Worm (Caenorhabditis elegans) whole organism, L2 larva: ENCODE measurements around the gene clec-228.

Source experiments
- R02D3.7 ChIP-seq: fragments of 150-350 bp; optimal IDR thresholded peaks from 2 replicates; lab custom pipeline; 2014; ENCODE audit warnings: missing biosample characterization, missing genetic modification characterization
- Y55F3AM.14 ChIP-seq: fragments of 200-800 bp; sonication (Bioruptor generic); optimal IDR thresholded peaks from 2 replicates; lab custom pipeline; 2018; ENCODE audit warnings: mild to moderate bottlenecking, missing genetic modification characterization, missing compliant biosample characterization
- alr-1 ChIP-seq: fragments of 150-350 bp; optimal IDR thresholded peaks from 2 replicates; lab custom pipeline; 2014; ENCODE audit warnings: missing biosample characterization, missing genetic modification characterization
- aly-2 ChIP-seq: fragments of 150-350 bp; optimal IDR thresholded peaks from 2 replicates; lab custom pipeline; 2014; ENCODE audit warnings: missing biosample characterization, missing genetic modification characterization
- ceh-16 ChIP-seq: fragments of 150-350 bp; optimal IDR thresholded peaks from 2 replicates; lab custom pipeline; 2014; ENCODE audit warnings: missing biosample characterization, missing genetic modification characterization
- ceh-82 ChIP-seq: fragments of 150-350 bp; optimal IDR thresholded peaks from 2 replicates; lab custom pipeline; 2014; ENCODE audit warnings: missing biosample characterization, missing genetic modification characterization
- dmd-4 ChIP-seq: sonication (generic microtip); optimal IDR thresholded peaks from 2 replicates; lab custom pipeline; 2017; ENCODE audit warnings: missing biosample characterization, missing genetic modification characterization
- elt-3 ChIP-seq: sonication (generic microtip); optimal IDR thresholded peaks from 2 replicates; lab custom pipeline; 2017; ENCODE audit warnings: missing biosample characterization, missing genetic modification characterization
- gmeb-1 ChIP-seq: fragments of 150-350 bp; optimal IDR thresholded peaks from 2 replicates; lab custom pipeline; 2014; ENCODE audit warnings: missing biosample characterization, missing genetic modification characterization
- lin-11 ChIP-seq: fragments of 150-350 bp; sonication (generic microtip); optimal IDR thresholded peaks from 2 replicates; lab custom pipeline; 2014; ENCODE audit warnings: missing biosample characterization, missing genetic modification characterization, inconsistent platforms, mixed read lengths
- lin-13 ChIP-seq: fragments of 150-350 bp; optimal IDR thresholded peaks from 2 replicates; lab custom pipeline; 2014; ENCODE audit warnings: missing biosample characterization, missing genetic modification reagents, missing genetic modification characterization
- lin-39 ChIP-seq: fragments of 150-350 bp; optimal IDR thresholded peaks from 2 replicates; lab custom pipeline; 2014; ENCODE audit warnings: missing biosample characterization, missing genetic modification reagents, missing genetic modification characterization
- lsy-2 ChIP-seq, 2 experiments: fragments of 150-350 bp in 1 of 2; sonication (generic microtip) in 1 of 2; optimal IDR thresholded peaks; 2 replicates each; lab custom pipeline; 2014 to 2017; ENCODE audit warnings: missing biosample characterization in 2 of 2, missing genetic modification characterization in 2 of 2
- mab-5 ChIP-seq: fragments of 150-350 bp; optimal IDR thresholded peaks from 2 replicates; lab custom pipeline; 2014; ENCODE audit warnings: missing biosample characterization, missing genetic modification characterization
- mbf-1 ChIP-seq: sonication (generic microtip); optimal IDR thresholded peaks from 2 replicates; lab custom pipeline; 2017; ENCODE audit warnings: missing biosample characterization, missing genetic modification characterization
- mdl-1 ChIP-seq, 2 experiments: fragments of 150-350 bp in 1 of 2; sonication (generic microtip) in 1 of 2; optimal IDR thresholded peaks; 2 replicates each; lab custom pipeline; 2017; ENCODE audit warnings: missing biosample characterization in 2 of 2, missing genetic modification characterization in 2 of 2
- nhr-11 ChIP-seq: fragments of 150-350 bp; optimal IDR thresholded peaks from 2 replicates; lab custom pipeline; 2014; ENCODE audit warnings: missing biosample characterization, missing genetic modification characterization
- nhr-12 ChIP-seq: fragments of 150-350 bp; optimal IDR thresholded peaks from 2 replicates; lab custom pipeline; 2014; ENCODE audit warnings: missing biosample characterization, missing genetic modification characterization
- nhr-237 ChIP-seq: fragments of 150-350 bp; optimal IDR thresholded peaks from 2 replicates; lab custom pipeline; 2014; ENCODE audit warnings: missing biosample characterization, missing genetic modification characterization
- nhr-25 ChIP-seq: fragments of 150-350 bp; sonication (generic microtip); optimal IDR thresholded peaks from 3 replicates; lab custom pipeline; 2014; ENCODE audit warnings: missing biosample characterization, missing genetic modification characterization
- nhr-77 ChIP-seq: fragments of 150-350 bp; optimal IDR thresholded peaks from 2 replicates; lab custom pipeline; 2014; ENCODE audit warnings: missing biosample characterization, missing genetic modification characterization
- peb-1 ChIP-seq: fragments of 150-350 bp; optimal IDR thresholded peaks from 2 replicates; lab custom pipeline; 2014; ENCODE audit warnings: missing biosample characterization, missing genetic modification characterization
- sem-4 ChIP-seq: fragments of 150-350 bp; optimal IDR thresholded peaks from 2 replicates; lab custom pipeline; 2014; ENCODE audit warnings: missing biosample characterization, missing genetic modification reagents, missing genetic modification characterization
- skn-1 ChIP-seq: sonication (generic microtip); optimal IDR thresholded peaks from 2 replicates; lab custom pipeline; 2017; ENCODE audit warnings: missing biosample characterization, missing genetic modification characterization
- sma-3 ChIP-seq: sonication (generic microtip); optimal IDR thresholded peaks from 2 replicates; lab custom pipeline; 2016; ENCODE audit warnings: missing genetic modification reagents, missing genetic modification characterization, missing compliant biosample characterization
- sma-9 ChIP-seq, 2 experiments: fragments of 150-350 bp in 1 of 2; sonication (generic microtip) in 1 of 2; optimal IDR thresholded peaks; 2 replicates each; lab custom pipeline; 2014 to 2016; ENCODE audit warnings: missing genetic modification characterization in 2 of 2, mild to moderate bottlenecking in 1 of 2, missing biosample characterization in 1 of 2, missing compliant biosample characterization in 1 of 2, missing genetic modification reagents in 1 of 2, moderate library complexity in 1 of 2
- snpc-4 ChIP-seq: fragments of 150-350 bp; optimal IDR thresholded peaks from 2 replicates; lab custom pipeline; 2014; ENCODE audit warnings: missing biosample characterization, missing genetic modification characterization
- unc-39 ChIP-seq: fragments of 150-350 bp; optimal IDR thresholded peaks from 2 replicates; lab custom pipeline; 2014; ENCODE audit warnings: missing biosample characterization, missing genetic modification characterization
- unc-62 ChIP-seq: fragments of 150-350 bp; optimal IDR thresholded peaks from 2 replicates; lab custom pipeline; 2014; ENCODE audit warnings: missing biosample characterization, missing genetic modification reagents, missing genetic modification characterization
- zag-1 ChIP-seq: fragments of 150-350 bp; optimal IDR thresholded peaks from 2 replicates; lab custom pipeline; 2014; ENCODE audit warnings: missing biosample characterization, missing genetic modification characterization
- ztf-11 ChIP-seq: sonication (generic microtip); optimal IDR thresholded peaks from 2 replicates; lab custom pipeline; 2017; ENCODE audit warnings: missing biosample characterization, missing genetic modification characterization
- ztf-4 ChIP-seq: fragments of 150-350 bp; optimal IDR thresholded peaks from 2 replicates; lab custom pipeline; 2014; ENCODE audit warnings: missing biosample characterization, missing genetic modification characterization

clec-228 gene

DNA sequence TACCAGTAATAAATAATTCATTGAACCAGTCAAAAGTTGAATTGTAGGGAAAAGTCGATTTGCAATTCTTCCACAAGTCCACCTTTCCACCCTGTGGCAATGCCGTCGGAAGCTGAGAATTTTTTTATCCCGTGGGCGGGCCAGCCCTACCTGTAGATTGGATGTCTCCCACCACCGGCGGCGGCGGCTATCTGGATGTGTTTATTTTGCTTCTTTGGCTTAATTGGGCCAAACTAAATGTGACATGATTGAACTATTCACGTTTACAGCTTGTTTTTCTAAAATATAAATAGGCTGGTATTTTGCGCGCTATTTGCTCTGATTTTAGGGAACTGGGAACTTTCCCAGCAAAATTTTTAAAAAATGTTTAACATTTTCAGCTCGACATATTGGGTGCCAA, 5.2 kb upstream of the clec-228 start, which contains the start of gene wrt-8:
Gene wrt-8 (minus strand): TSS at position 101 of the 400 bp plus-strand sequence.
- TF ChIP-seq nhr-12 (no peak), unc-62 (GFP tag; lab: Kevin White, UChicago) (no peak), nhr-77 (tag; lab: Kevin White, UChicago) (no peak), R02D3.7 (tag; lab: Kevin White, UChicago) (no peak), mdl-1 (tag; optimal IDR thresholded peaks at IDR 0.05; lab: Kevin White, UChicago) (no peak), lin-13 (no peak), mbf-1 (tag; lab: Kevin White, UChicago) (no peak), lsy-2 (tag; optimal IDR thresholded peaks at IDR 0.05; lab: Kevin White, UChicago) (no peak), snpc-4 (tag; lab: Kevin White, UChicago) (no peak), lin-11 (no peak), zag-1 (no peak), ceh-82 (no peak), aly-2 (tag; lab: Kevin White, UChicago) (no peak), Y55F3AM.14 (no peak), gmeb-1 (tag; lab: Kevin White, UChicago) (no peak), mab-5 (no peak), sma-3 (GFP tag; lab: Kevin White, UChicago) (no peak)

- no peak for TF ChIP-seq alr-1 (tag; lab: Kevin White, UChicago)
- no peak for TF ChIP-seq ztf-4 (tag; lab: Kevin White, UChicago)
- no peak for TF ChIP-seq unc-39 (tag; lab: Kevin White, UChicago)
- no peak for TF ChIP-seq elt-3
- TF ChIP-seq, all 48 proteins: peak for 0
Measured at ce11 chrV:15341404-15341803, 2.1 kb upstream of the clec-228 start, which contains the start of gene clec-229. TSS of gene clec-229 (minus strand) at chrV:15341504.

- TF ChIP-seq ceh-82 (no peak), ztf-11 (no peak), nhr-77 (tag; lab: Kevin White, UChicago) (no peak), lin-39 (tag; lab: Kevin White, UChicago) (no peak), unc-62 (GFP tag; lab: Kevin White, UChicago) (no peak)
Measured at ce11 chrV:15337405-15337804, 1.9 kb downstream of the clec-228 start, which contains the start of gene wrt-7. TSS of gene wrt-7 (minus strand) at chrV:15337505.

- TF ChIP-seq peb-1 (tag; lab: Kevin White, UChicago) (no peak), skn-1 (no peak), gmeb-1 (tag; lab: Kevin White, UChicago) (no peak), Y55F3AM.14 (no peak), sma-3 (GFP tag; lab: Kevin White, UChicago) (no peak), nhr-11 (no peak), nhr-25 (no peak), nhr-237 (tag; lab: Kevin White, UChicago) (no peak), nhr-12 (no peak), unc-62 (GFP tag; lab: Kevin White, UChicago) (no peak)
- TF ChIP-seq, all 48 proteins: peak for 0
Measured at ce11 chrV:15332851-15333250, 6.4 kb downstream of the clec-228 start, which contains the start of gene srw-113. TSS of gene srw-113 (plus strand) at chrV:15333151.

DNA sequence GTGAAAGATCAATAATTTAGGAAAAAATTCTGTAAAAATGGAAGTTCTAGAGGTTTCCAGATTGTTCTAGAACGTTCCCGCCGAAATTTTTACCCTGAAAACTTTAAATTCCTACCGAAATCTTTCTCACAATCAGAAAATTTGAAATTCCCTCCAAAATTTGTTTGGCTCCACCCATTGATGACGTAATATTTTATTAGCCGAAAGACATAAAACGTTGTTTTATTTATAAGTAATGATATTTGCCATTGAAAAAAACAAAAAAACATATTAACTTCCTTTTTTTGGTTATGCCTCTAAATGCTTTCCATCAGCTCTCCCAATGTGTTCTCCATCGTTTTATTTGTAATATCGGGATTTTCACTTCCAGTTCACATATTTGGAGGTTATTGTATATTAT, 8.9 kb downstream of the clec-228 start, which contains the start of gene srh-295:
Gene srh-295 (plus strand): TSS at position 301 of the 400 bp plus-strand sequence.
- TF ChIP-seq nhr-77 (tag; lab: Kevin White, UChicago): no peak
- TF ChIP-seq Y55F3AM.14: no peak
- TF ChIP-seq ceh-16 (tag; lab: Kevin White, UChicago): no peak
- TF ChIP-seq lsy-2 (tag; optimal IDR thresholded peaks at IDR 0.05; lab: Kevin White, UChicago): no peak
- TF ChIP-seq ceh-82: no peak
- TF ChIP-seq sma-9 (GFP tag; optimal IDR thresholded peaks at IDR 0.05; lab: Kevin White, UChicago): no peak
- no peak for TF ChIP-seq sma-9 (tag; optimal IDR thresholded peaks at IDR 0.05; lab: Kevin White, UChicago)
- no peak for TF ChIP-seq skn-1
- no peak for TF ChIP-seq sem-4 (tag; lab: Kevin White, UChicago)
- no peak for TF ChIP-seq dmd-4 (tag; lab: Kevin White, UChicago)
- TF ChIP-seq zag-1: no peak
- TF ChIP-seq, all 48 proteins: peak for 0
